Worm (Caenorhabditis elegans): Measurements from ENCODE around the gene srt-39.

DNA sequence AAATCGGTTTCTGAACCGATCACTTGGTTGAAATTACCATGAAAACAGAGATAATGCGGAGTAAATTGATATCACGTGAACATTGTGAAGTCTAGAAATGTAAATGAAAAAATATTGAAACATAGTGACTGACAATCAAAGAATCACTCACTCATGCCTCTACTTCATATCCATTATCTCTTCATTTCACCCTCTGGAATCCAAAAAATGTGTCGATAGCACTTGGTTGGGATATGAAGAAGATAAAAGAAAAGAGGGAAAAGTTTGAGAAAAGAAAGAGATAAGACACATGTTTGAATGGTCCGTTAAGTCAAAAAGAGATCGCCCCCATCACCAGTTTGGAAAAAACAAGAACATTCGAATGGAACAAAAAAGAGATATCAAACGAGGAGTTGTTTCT is 33.1 kb downstream of the srt-39 start:
- no peak for TF ChIP-seq unc-39 (tag; optimal IDR thresholded peaks at IDR 0.05)
- TF ChIP-seq lin-13 (GFP tag; optimal IDR thresholded peaks at IDR 0.05): no peak
- no peak for TF ChIP-seq ztf-4 (tag; optimal IDR thresholded peaks at IDR 0.05)
- TF ChIP-seq nhr-23 (tag; optimal IDR thresholded peaks at IDR 0.05): no peak
- TF ChIP-seq lin-39 (tag; optimal IDR thresholded peaks at IDR 0.05): no peak

All from whole organism, L2 larva.